Worm (Caenorhabditis elegans): Measurements from ENCODE around the gene lgc-12.

Gene lgc-12

ce11 chrIII:7579324-7579723 lies 17.4 kb downstream of the lgc-12 start, which contains the start of gene mfsd-6:
TSS of gene mfsd-6 (minus strand) at chrIII:7579411.
- no peak for TF ChIP-seq egl-5 (tag; optimal IDR thresholded peaks at IDR 0.05)
- peak; percentile 8 for TF ChIP-seq nfya-1 (tag; optimal IDR thresholded peaks at IDR 0.05; ENCODE audit: insufficient read depth)
- no peak for TF ChIP-seq elt-3 (tag; optimal IDR thresholded peaks at IDR 0.05)

DNA sequence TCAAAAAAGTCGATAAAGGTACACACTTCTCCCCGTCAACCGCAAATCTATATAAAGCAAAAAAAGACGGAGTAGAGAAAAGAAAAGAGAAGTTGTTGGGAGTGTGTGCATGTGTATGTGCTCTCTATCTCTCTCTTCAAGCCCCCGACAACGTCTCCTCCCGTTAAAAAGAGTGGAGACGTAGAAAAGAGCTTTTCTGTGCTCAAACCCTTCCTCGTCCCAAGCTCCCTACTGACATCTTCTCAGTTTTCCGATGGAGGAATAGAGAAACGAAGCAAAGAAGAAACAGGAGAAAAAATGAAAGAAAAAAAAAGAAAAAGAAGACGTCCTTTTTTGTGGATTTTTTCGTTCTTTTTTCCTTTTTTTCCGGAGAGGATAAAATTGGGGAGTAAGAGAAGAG lies 18.6 kb downstream of the lgc-12 start:
- TF ChIP-seq hmg-11 (tag; optimal IDR thresholded peaks at IDR 0.05) (peak; percentile 63), nfya-1 (tag; optimal IDR thresholded peaks at IDR 0.05; ENCODE audit: insufficient read depth) (peak; percentile 69), fkh-10 (GFP tag; optimal IDR thresholded peaks at IDR 0.05) (peak; percentile 85), lin-39 (tag; optimal IDR thresholded peaks at IDR 0.05) (peak; percentile 63), nhr-11 (tag; optimal IDR thresholded peaks at IDR 0.05) (no peak), nhr-67 (tag; optimal IDR thresholded peaks at IDR 0.05) (no peak), nhr-43 (tag; optimal IDR thresholded peaks at IDR 0.05; ENCODE audit: poor library complexity, severe bottlenecking) (no peak), snpc-4 (tag; optimal IDR thresholded peaks at IDR 0.05) (peak; percentile 17)

ce11 chrIII:7582885-7583284 lies 20.9 kb downstream of the lgc-12 start, which contains the start of gene R13A5.10:
TSS of gene R13A5.10 (minus strand) at chrIII:7582985.
- no peak for TF ChIP-seq nhr-12 (tag; optimal IDR thresholded peaks at IDR 0.05)
- TF ChIP-seq lsy-12 (tag; optimal IDR thresholded peaks at IDR 0.05) = no peak
- TF ChIP-seq zag-1 (tag; optimal IDR thresholded peaks at IDR 0.05) = no peak
- TF ChIP-seq jun-1 (tag; optimal IDR thresholded peaks at IDR 0.05) = no peak
- TF ChIP-seq ceh-16 (tag; optimal IDR thresholded peaks at IDR 0.05) = no peak
- no peak for TF ChIP-seq mml-1 (tag; optimal IDR thresholded peaks at IDR 0.05)
- no peak for TF ChIP-seq nhr-237 (tag; optimal IDR thresholded peaks at IDR 0.05)
- TF ChIP-seq aly-2 (tag; optimal IDR thresholded peaks at IDR 0.05) = no peak
- TF ChIP-seq ztf-4 (tag; optimal IDR thresholded peaks at IDR 0.05) = no peak
- TF ChIP-seq ceh-82 (tag; optimal IDR thresholded peaks at IDR 0.05) = no peak
- TF ChIP-seq fkh-10 (GFP tag; optimal IDR thresholded peaks at IDR 0.05) = no peak
- TF ChIP-seq tbx-2 (tag; optimal IDR thresholded peaks at IDR 0.05) = no peak
- no peak for TF ChIP-seq nhr-77 (tag; optimal IDR thresholded peaks at IDR 0.05)
- TF ChIP-seq lin-15B (tag; optimal IDR thresholded peaks at IDR 0.05) = no peak
- TF ChIP-seq elt-3 (tag; optimal IDR thresholded peaks at IDR 0.05) = no peak
- TF ChIP-seq nhr-23 (tag; optimal IDR thresholded peaks at IDR 0.05) = no peak
- TF ChIP-seq nhr-28 (tag; optimal IDR thresholded peaks at IDR 0.05) = no peak
- no peak for TF ChIP-seq fkh-2 (tag; optimal IDR thresholded peaks at IDR 0.05)
- no peak for TF ChIP-seq egl-5 (tag; optimal IDR thresholded peaks at IDR 0.05)

DNA sequence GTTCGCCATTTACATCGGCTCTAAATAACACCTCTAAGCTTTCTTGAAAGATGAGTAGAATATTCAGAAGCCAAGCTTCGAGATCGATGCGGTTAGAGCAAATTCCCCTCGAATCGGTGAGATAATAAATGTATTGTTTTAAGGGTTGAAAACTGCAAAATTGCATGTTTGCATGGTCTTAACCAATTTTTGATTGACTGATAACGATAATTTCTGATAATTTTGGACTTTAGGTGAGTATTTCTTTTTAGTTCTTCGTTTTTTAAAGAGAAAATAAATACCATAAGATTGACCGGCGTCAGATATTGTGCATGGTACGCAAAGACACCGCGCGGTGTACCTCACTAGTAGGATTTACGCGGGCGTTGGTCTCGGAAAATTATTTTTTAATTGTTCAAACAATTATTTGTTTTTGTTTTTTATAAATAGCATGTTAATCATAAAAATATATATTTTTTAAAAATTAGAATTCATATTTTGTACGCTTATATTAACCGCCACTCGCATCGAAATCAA lies 22.2 kb downstream of the lgc-12 start, which contains the start of gene cup-5:
TSS of gene cup-5 (plus strand) at position 51 of the 516 bp plus-strand sequence.
- TF ChIP-seq ceh-9 (tag; optimal IDR thresholded peaks at IDR 0.05) (no peak), nhr-25 (tag; optimal IDR thresholded peaks at IDR 0.05) (peak; percentile 5), lin-39 (tag; optimal IDR thresholded peaks at IDR 0.05) (peak; percentile 7), nfya-1 (tag; optimal IDR thresholded peaks at IDR 0.05; ENCODE audit: insufficient read depth) (peak; percentile 45), unc-62 (GFP tag; optimal IDR thresholded peaks at IDR 0.05) (no peak), lin-15B (tag; optimal IDR thresholded peaks at IDR 0.05) (peak; percentile 39), elt-2 (tag; optimal IDR thresholded peaks at IDR 0.05) (peak; percentile 27), pha-4 (tag; optimal IDR thresholded peaks at IDR 0.05) (peak; percentile 80), R02D3.7 (tag; optimal IDR thresholded peaks at IDR 0.05) (peak; percentile 84)

- TF ChIP-seq daf-12 (tag; optimal IDR thresholded peaks at IDR 0.05) = no peak
- no peak for TF ChIP-seq nhr-11 (tag; optimal IDR thresholded peaks at IDR 0.05)
- TF ChIP-seq lin-39 (tag; optimal IDR thresholded peaks at IDR 0.05) = no peak
- no peak for TF ChIP-seq ztf-11 (tag; optimal IDR thresholded peaks at IDR 0.05)
- TF ChIP-seq ztf-4 (tag; optimal IDR thresholded peaks at IDR 0.05) = no peak
- no peak for TF ChIP-seq elt-1 (tag; optimal IDR thresholded peaks at IDR 0.05)
- no peak for TF ChIP-seq ceh-9 (tag; optimal IDR thresholded peaks at IDR 0.05)
- no peak for TF ChIP-seq skn-1 (tag; optimal IDR thresholded peaks at IDR 0.05)
- TF ChIP-seq nhr-237 (tag; optimal IDR thresholded peaks at IDR 0.05) = no peak
- TF ChIP-seq tbx-2 (tag; optimal IDR thresholded peaks at IDR 0.05) = no peak
- no peak for TF ChIP-seq lsy-12 (tag; optimal IDR thresholded peaks at IDR 0.05)
- TF ChIP-seq nhr-28 (tag; optimal IDR thresholded peaks at IDR 0.05) = no peak
- no peak for TF ChIP-seq nhr-25 (tag; optimal IDR thresholded peaks at IDR 0.05)
- TF ChIP-seq unc-39 (tag; optimal IDR thresholded peaks at IDR 0.05) = no peak
- no peak for TF ChIP-seq ceh-28 (tag; optimal IDR thresholded peaks at IDR 0.05)
- no peak for TF ChIP-seq nhr-23 (tag; optimal IDR thresholded peaks at IDR 0.05)
Measured at ce11 chrIII:7588214-7588613, 26.2 kb downstream of the lgc-12 start, which contains the start of gene R13A5.15. TSS of gene R13A5.15 (minus strand) at chrIII:7588314.
